Worm (Caenorhabditis elegans): ENCODE data around the gene sru-29.

DNA sequence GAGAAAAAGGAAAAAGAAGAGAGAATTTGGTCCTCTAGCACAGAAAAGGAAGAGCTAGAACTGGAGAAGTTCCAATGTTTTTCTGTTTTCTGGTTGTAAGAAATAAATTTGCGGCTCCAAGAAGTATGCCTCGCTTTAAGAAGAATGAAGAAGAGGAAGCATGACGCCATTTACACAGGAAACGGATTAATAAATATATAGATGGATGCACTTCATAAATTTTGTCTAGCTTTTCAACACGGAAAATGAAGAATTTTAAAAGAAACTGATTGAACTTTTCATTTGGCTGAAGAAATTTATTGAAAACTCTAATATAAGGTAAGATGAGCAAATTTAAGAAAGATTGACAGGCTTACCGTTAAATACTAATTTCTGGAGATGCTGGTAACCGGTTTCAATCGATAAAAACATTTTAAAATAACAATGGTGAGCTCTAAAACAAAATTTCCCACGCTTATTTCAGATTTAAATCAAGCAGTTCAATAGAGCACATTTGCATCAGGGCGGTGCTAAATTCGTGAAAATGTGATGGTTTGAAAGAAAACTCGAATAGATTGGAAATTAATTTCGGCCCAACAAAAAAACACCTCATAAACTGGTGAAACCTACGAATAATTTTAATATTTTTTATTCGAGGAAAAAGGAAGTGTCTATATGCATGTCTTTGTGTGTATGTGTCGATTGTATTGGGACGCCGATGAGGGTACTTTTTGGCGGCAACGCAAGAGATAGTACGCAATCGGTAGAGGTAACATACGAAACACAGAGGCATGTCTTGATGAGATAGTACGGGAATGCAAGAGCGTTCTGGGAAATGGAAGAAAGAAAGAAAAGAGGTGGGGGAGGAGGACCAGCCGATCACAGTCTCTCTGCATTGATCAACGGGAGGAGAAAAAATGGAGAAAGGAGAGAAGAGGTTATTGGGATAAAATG lies 44.9 kb downstream of the sru-29 start:
- no peak for TF ChIP-seq snpc-4 (tag; optimal IDR thresholded peaks at IDR 0.05)
- TF ChIP-seq Y75B8A.6 (GFP tag; IDR thresholded peaks at IDR 0.05): no peak
- TF ChIP-seq fkh-10 (GFP tag; optimal IDR thresholded peaks at IDR 0.05): no peak
- TF ChIP-seq mdl-1 (tag; optimal IDR thresholded peaks at IDR 0.05): peak in 1 of 2 experiments; percentile 24
- TF ChIP-seq nhr-10 (tag; optimal IDR thresholded peaks at IDR 0.05): no peak
- no peak for TF ChIP-seq lin-13 (GFP tag; optimal IDR thresholded peaks at IDR 0.05)
- TF ChIP-seq lin-39 (tag; optimal IDR thresholded peaks at IDR 0.05): no peak
- no peak for TF ChIP-seq daf-12 (tag; optimal IDR thresholded peaks at IDR 0.05)
- TF ChIP-seq unc-39 (tag; optimal IDR thresholded peaks at IDR 0.05): no peak
- no peak for TF ChIP-seq ZK546.5 (tag; optimal IDR thresholded peaks at IDR 0.05)
- TF ChIP-seq gei-8 (GFP tag; optimal IDR thresholded peaks at IDR 0.05): no peak
